Worm (Caenorhabditis elegans): ENCODE results near the gene set-24.

ce11 chrII:12176521-12176920 is 45.8 kb upstream of the set-24 start:
- TF ChIP-seq pag-3 (tag; optimal IDR thresholded peaks at IDR 0.05; ENCODE audit: borderline replicate concordance) (no peak), tbx-2 (tag; optimal IDR thresholded peaks at IDR 0.05) (no peak), hlh-30 (tag; optimal IDR thresholded peaks at IDR 0.05; ENCODE audit: insufficient read depth) (no peak), nfya-1 (tag; optimal IDR thresholded peaks at IDR 0.05) (no peak), ceh-24 (tag; optimal IDR thresholded peaks at IDR 0.05) (no peak), hlh-13 (GFP tag; optimal IDR thresholded peaks at IDR 0.05) (no peak), ceh-45 (GFP tag; IDR thresholded peaks at IDR 0.05) (no peak), tbx-7 (tag; optimal IDR thresholded peaks at IDR 0.05) (no peak), ref-2 (tag; optimal IDR thresholded peaks at IDR 0.05) (no peak), ceh-19 (GFP tag; optimal IDR thresholded peaks at IDR 0.05) (no peak), ama-1 (optimal IDR thresholded peaks at IDR 0.05) (no peak), dve-1 (tag; optimal IDR thresholded peaks at IDR 0.05) (no peak), C38D4.7 (GFP tag; optimal IDR thresholded peaks at IDR 0.05) (no peak), hlh-8 (tag; optimal IDR thresholded peaks at IDR 0.05) (no peak)
